Worm (Caenorhabditis elegans) whole organism, early embryonic: ENCODE measurements around the gene fbxc-18.
"Not testable (repeated sequence)": the region's sequence is repeated elsewhere in the genome, so short reads cannot be mapped to it uniquely, and the experiment has no call there.

Experiments
- B0310.2 ChIP-seq: sonication (generic microtip); optimal IDR thresholded peaks from 2 replicates; lab custom pipeline; 2016; ENCODE audit warnings: mild to moderate bottlenecking, missing genetic modification characterization, missing compliant biosample characterization
- aly-1 ChIP-seq: sonication (generic microtip); optimal IDR thresholded peaks from 2 replicates; lab custom pipeline; 2016; ENCODE audit warnings: missing genetic modification characterization, missing compliant biosample characterization
- ama-1 ChIP-seq: fragments of 150-350 bp; optimal IDR thresholded peaks from 2 replicates; lab custom pipeline; 2014
- ceh-13 ChIP-seq: fragments of 200-800 bp; sonication (Bioruptor generic); optimal IDR thresholded peaks from 2 replicates; lab custom pipeline; 2018; ENCODE audit warnings: mild to moderate bottlenecking, missing genetic modification characterization, missing compliant biosample characterization
- ceh-36 ChIP-seq: sonication (generic microtip); optimal IDR thresholded peaks from 2 replicates; lab custom pipeline; 2016; ENCODE audit warnings: missing genetic modification characterization, inconsistent platforms, missing compliant biosample characterization
- flt-1 ChIP-seq: fragments of 200-800 bp; sonication (Bioruptor generic); IDR thresholded peaks from 2 replicates; pipeline ENCODE4 v1.3.6; 2022; ENCODE audit warnings: missing genetic modification characterization, missing compliant biosample characterization
- hmbx-1 ChIP-seq: sonication (generic microtip); optimal IDR thresholded peaks from 2 replicates; lab custom pipeline; 2016; ENCODE audit warnings: mild to moderate bottlenecking, missing genetic modification characterization, missing compliant biosample characterization
- scrt-1 ChIP-seq: fragments of 200-800 bp; sonication (Bioruptor generic); IDR thresholded peaks from 2 replicates; pipeline ENCODE4 v1.3.6; 2022; ENCODE audit warnings: missing genetic modification characterization, missing compliant biosample characterization
- sea-1 ChIP-seq: fragments of 200-800 bp; sonication (Bioruptor generic); conservative IDR thresholded peaks from 2 replicates; pipeline ENCODE4 v1.3.6; 2022; ENCODE audit warnings: missing genetic modification characterization, missing compliant biosample characterization
- tra-4 ChIP-seq: sonication (generic microtip); optimal IDR thresholded peaks from 2 replicates; lab custom pipeline; 2017; ENCODE audit warnings: missing genetic modification characterization, missing compliant biosample characterization

- TF ChIP-seq ama-1; ceh-36 (tag; lab: Kevin White, UChicago); ceh-13; hmbx-1; flt-1; scrt-1; tra-4; sea-1 (GFP tag; lab: Robert Waterston, UW); B0310.2 (tag; lab: Kevin White, UChicago); aly-1 (tag; lab: Kevin White, UChicago): not testable (repeated sequence)
Measured at ce11 chrII:930871-931270, 36.0 kb downstream of the fbxc-18 start, which contains the start of gene fbxc-34.
